Worm (Caenorhabditis elegans): ENCODE measurements around the gene sri-47.
"Not testable (repeated sequence)": the region's sequence is repeated elsewhere in the genome, so short reads cannot be mapped to it uniquely, and the experiment has no call there.

The sri-47 gene

DNA sequence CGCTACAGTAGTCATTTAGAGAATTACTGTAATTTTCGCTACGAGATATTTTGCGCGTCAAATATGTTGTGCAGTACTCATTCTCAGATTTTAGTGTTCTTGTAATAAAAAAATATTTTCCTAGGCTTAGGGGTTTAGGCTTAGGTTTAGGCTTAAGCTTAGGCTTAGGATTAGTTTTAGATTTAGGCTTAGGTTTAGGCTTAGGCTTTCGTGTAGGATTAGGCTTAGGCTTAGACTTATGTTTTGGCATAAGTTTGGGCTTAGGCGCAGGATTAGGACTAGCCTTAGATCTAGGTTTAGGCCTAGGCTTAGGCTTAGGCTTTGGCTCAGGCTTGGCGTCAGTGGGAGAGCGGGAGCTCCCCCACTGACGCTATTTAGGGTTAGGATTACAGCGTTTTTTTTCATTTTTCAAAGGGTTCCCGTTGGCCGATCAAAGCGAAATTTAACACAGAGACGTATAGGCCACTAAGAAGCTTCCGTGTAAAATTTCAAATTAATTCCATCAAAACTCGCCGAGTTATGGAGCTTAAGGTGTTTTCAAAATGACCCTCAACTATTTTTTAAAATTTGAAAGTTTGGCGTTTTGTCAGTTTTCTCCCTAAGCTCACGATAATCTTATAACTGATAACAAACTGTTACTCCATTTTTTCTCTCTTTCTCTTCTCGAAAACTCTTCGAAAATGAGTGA, 17.2 kb upstream of the sri-47 start, which contains the start of gene F22E5.8:
Gene F22E5.8 (plus strand): TSS at position 638 of the 688 bp plus-strand sequence.
- TF ChIP-seq unc-62 (GFP tag; optimal IDR thresholded peaks at IDR 0.05) = not testable (repeated sequence)

DNA sequence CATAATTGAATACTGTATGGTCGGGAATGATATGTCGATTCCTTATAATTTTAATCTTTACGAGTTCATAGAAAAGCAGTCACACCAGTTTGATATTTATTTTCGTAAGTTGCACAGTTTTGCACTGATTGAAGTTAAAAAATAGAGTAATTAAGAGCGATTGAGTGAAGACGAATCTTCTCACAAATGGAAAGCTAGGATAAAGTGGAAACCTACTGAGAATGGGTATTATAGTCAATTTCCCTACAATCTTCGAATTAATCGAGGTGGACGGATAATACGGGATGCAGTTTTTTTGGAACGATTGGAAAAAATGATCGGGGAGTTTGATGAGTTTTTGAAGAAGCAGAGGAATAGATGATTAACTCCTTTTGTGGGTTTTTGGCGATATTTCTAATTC, 15.7 kb upstream of the sri-47 start, which contains the start of gene F22E5.23:
Gene F22E5.23 (plus strand): TSS at position 301 of the 400 bp plus-strand sequence.
- no peak for TF ChIP-seq unc-62 (GFP tag; optimal IDR thresholded peaks at IDR 0.05)

DNA sequence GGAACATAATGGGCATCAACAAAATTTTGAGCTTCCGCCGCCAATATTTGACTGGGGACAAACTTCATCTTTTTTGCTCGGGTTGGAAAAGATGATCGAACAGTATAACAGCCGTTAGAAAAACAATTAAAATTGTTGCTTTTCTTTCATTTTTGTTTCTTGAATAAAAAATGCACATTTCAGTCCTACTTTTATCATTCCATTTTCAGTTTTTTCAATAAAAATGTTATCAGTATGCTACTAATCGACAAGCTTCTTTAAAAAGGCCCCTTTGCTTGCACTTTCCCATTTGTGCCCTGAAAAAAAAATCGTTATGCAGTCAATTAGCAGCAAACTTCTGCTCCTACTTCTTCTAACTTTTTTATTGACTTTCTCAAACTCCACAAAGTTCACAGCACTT, 14.9 kb upstream of the sri-47 start, which contains the start of gene F22E5.7:
Gene F22E5.7 (plus strand): TSS at position 301 of the 400 bp plus-strand sequence.
- TF ChIP-seq unc-62 (GFP tag; optimal IDR thresholded peaks at IDR 0.05) = no peak

DNA sequence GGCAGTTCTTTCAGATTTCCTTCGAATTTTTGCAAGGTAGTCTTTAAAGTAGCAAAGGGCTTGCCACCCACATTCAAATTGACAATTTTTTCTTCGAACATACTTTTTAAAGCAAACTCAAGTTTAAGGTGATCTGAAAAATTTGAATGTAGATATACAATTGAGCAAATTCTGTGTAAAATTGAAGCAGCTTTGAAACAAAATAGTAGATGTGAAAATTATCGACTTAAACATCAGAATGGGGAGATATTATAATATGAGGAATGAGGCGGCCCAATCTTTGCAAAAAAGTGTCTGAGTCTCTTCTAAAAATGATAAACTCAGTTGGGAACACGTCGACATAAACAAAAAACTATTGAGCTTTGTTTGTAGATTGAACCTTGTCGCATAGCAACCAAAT, 12.2 kb upstream of the sri-47 start, which contains the start of gene F22E5.11:
Gene F22E5.11 (minus strand): TSS at position 101 of the 400 bp plus-strand sequence.
- TF ChIP-seq unc-62 (GFP tag; optimal IDR thresholded peaks at IDR 0.05) = no peak

DNA sequence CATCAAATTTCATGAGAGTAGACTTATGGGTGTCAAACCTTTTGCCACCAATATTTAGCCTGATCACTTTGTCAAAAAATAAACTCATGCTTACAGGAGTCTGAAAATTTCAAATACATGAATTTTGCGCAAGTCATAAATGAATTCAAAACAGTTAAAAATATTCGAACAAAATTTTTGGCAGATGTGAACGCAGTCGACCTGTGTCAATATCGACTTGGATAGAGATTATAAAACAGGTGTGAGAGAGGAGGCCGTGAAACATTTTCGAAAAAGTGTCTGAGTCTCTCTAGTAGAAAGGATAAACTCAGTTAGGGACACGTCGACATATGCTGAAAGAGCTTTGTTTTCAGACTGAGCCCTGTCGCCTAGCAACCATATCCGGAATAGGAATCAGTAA, 9.9 kb upstream of the sri-47 start, which contains the start of gene F22E5.12:
Gene F22E5.12 (minus strand): TSS at position 101 of the 400 bp plus-strand sequence.
- TF ChIP-seq unc-62 (GFP tag; optimal IDR thresholded peaks at IDR 0.05) = not testable (repeated sequence)

DNA sequence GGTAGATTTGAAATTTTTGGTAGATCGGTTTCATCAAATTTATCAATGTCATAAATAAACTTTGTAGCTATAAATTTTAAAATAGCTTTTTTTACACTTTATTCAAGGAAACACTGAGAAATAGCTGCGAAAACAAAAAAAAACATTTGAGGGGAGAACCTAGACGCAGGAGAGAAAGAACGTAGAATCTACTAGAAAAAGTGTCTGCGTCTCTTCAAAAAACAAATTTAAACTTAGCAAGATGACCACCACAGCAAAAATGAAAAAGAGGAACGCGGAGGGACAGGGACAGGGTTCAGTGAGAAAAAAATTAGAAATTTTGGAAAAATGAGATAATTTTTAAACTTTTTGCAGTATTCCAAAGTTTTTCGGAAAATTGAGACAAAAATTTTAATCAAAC, 7.7 kb upstream of the sri-47 start:
- no peak for TF ChIP-seq unc-62 (GFP tag; optimal IDR thresholded peaks at IDR 0.05)

DNA sequence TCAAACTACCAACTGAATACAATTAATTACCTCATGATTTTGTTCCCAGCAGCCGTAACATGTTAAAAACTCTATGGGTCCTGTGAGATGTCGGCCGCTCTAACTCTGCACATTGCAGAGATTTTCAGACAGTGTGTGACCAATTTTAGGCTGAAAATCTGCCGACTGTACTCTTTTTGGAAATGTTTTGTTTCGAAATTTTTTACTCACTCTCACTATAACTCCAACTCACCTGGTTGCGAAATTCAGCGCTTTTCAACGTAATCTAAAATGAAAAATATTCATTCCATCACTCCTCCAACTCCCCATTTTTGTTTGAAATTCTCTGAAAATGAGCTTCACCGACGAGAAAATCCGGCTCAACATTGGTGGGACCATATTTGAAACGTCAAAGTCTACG, 7.2 kb upstream of the sri-47 start, which contains the start of the genes F22E5.13 and F22E5.6:
Gene F22E5.13 (minus strand): TSS at position 101 of the 400 bp plus-strand sequence.
Gene F22E5.6 (plus strand): TSS at position 297 of the 400 bp plus-strand sequence.
- TF ChIP-seq unc-62 (GFP tag; optimal IDR thresholded peaks at IDR 0.05) = no peak

DNA sequence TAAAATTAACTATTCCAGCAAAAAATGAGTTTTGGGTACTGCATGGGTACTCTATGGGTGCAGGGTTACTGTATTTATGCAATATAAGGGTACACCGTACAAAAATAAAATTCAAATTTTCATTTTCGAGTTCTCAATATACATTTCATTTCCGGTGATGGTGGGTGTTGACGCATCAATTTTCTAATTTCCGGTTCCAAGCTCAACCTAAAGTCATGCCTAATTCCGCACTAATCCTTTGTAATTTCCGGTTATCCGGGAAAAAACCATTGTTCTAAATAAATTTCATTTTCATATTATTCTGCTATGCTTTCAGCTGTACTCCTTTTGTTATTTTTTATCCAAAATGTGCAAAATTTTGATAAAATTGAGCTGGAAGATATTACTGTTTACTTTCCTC, 2.7 kb downstream of the sri-47 start, which contains the start of gene gcy-21:
Gene gcy-21 (plus strand): TSS at position 301 of the 400 bp plus-strand sequence.
- TF ChIP-seq unc-62 (GFP tag; optimal IDR thresholded peaks at IDR 0.05) = no peak

DNA sequence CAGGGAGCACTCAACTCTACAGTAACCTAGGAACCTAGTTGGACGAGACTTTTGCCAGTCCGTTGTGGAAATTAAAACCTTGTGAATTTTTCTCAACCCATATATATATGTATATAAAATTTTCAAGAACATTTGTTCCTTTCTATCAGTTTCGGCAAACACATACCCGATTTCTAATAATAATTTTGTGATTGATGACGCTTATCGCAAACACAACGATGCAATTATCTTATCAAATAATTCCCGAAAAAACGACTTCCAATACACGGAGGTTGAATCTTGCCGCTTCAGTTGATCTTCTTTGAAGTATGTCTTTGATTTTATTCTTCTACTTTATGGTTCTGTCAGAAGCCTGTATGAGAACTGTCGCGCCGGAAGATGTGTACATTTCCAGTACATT, 8.4 kb downstream of the sri-47 start, which contains the start of gene F22E5.2:
Gene F22E5.2 (plus strand): TSS at position 301 of the 400 bp plus-strand sequence.
- not testable (repeated sequence) for TF ChIP-seq unc-62 (GFP tag; optimal IDR thresholded peaks at IDR 0.05)

DNA sequence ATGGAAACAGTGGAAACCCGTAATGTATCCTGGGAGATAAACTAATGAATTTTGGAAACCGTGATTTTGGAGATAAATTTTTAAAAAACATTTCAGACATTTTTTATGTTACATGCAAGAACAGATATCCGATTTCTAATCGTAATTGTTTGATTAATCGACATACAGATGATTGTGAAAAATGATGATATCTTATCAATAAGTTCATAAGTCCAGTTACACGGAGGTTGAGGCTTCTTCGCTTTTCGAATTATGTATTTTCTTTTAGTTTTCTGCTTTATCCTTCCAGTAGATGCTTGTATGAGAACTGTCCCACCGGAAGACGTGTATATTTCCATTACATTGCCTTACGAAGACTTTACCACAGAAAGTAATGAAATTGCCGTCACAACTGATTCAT, 8.9 kb downstream of the sri-47 start, which contains the start of gene F22E5.22:
Gene F22E5.22 (plus strand): TSS at position 301 of the 400 bp plus-strand sequence.
- no peak for TF ChIP-seq unc-62 (GFP tag; optimal IDR thresholded peaks at IDR 0.05)

DNA sequence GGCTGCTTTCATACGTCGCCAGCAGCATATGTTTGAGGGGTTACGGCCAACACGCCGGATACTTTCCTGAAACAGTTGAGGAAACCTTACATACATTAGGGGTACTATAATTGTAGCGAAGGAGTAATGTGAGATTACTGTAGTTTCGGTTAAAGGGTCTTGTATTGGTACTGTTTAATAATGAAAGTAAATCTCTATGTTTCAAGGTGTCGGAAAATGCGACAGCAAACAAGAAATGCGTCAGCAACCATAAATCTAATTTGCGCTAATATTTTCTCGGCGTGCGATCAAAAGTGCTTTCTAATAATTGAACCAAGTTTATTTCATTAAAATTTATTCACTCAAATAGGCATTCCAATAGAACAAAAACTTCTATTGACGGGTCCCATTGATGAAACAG, 15.6 kb downstream of the sri-47 start, which contains the start of gene sri-57:
Gene sri-57 (minus strand): TSS at position 101 of the 400 bp plus-strand sequence.
- not testable (repeated sequence) for TF ChIP-seq unc-62 (GFP tag; optimal IDR thresholded peaks at IDR 0.05)

DNA sequence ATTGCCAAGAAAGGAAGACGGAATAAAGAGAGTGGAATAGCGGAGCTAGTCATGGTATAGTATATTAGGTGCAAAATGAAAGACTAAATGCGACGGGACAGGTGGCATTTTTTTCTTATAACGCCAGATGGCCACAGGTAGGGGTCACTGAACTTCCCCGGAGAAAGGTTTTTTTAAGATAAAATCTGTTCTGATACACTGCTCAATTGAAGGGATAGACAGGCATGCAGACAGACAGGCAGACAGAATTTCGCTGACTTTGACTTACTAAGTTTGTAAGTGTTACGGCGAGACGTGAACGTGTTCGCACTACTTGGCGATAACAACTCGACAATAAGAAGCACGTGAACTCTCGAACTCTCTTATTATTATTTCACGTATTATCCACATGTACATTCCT, 16.8 kb downstream of the sri-47 start, which contains the start of the genes F22E5.20 and F22E5.1:
Gene F22E5.20 (minus strand): TSS at position 101 of the 400 bp plus-strand sequence.
Gene F22E5.1 (plus strand): TSS at position 242 of the 400 bp plus-strand sequence.
- not testable (repeated sequence) for TF ChIP-seq unc-62 (GFP tag; optimal IDR thresholded peaks at IDR 0.05)

DNA sequence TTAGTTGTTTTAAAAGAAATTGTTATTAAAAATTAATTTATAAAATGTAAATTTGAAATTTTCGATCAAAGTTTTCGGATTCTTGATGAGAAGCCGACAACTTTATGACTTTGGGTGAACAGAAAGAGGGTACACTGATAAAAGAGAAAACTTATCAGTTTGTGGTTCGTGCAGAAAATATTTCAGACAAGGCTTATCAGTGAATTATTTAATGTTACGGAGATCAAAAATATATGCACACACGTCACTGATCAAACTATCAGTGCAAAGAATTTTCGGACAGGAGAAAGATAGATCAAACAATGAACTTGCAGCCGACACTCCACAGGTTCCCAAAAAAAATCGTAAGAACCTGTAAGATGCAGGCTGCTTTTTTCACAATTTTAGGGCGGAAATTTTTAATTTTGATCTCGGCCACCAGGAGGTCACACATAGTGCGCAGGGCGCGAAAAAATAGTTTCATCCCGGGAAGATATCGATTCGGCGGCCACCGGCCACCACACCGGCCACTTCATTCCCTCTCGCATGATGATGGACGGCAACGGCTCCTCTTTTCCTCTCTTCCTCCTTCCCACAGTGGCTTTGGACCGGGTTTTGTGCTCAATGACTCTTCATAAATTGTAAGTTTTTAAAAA, 20.9 kb downstream of the sri-47 start, which contains the start of gene F22E5.17:
Gene F22E5.17 (plus strand): TSS at position 508 of the 635 bp plus-strand sequence.
- TF ChIP-seq unc-62 (GFP tag; optimal IDR thresholded peaks at IDR 0.05) = no peak

DNA sequence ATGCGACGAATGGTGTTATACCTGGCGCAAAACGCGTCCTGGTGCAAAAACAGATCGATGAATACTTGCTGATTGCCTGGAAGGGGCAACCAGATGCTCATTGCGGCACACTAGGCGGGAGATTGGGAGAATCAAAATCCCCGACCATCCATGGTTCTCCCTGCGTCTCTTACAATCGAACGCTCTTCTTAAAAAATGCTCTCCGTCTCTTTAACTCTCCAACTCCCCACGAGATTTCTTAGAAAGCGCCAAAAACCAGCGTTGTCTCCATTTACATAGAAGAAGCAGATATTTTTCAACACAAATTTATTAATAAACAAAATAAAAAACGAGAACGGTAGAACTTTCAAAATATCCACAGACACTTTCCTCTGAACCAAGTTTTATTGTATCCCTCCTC, 24.4 kb downstream of the sri-47 start, which contains the start of gene F34D6.1:
Gene F34D6.1 (minus strand): TSS at position 101 of the 400 bp plus-strand sequence.
- no peak for TF ChIP-seq unc-62 (GFP tag; optimal IDR thresholded peaks at IDR 0.05)

DNA sequence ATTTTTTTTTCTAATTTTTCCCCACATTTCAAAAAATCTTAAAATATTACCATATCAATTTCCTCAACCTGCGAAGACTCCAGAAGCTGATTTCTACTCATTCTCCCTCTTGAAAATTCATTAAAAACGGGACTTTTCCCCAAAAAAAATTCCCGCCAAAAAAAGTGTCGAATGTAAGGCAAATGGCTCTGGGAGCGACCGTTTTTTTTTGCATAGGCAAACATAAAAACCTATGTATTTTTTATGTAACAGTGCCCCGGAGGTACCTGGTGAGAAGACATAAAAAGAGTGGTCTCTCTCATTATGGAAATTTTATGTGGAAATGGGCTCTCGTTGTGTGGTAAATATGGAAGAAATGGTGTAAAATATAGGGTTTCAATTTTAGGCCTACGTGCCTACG, 27.5 kb downstream of the sri-47 start, which contains the start of gene ceh-87:
Gene ceh-87 (minus strand): TSS at position 101 of the 400 bp plus-strand sequence.
- no peak for TF ChIP-seq unc-62 (GFP tag; optimal IDR thresholded peaks at IDR 0.05)

DNA sequence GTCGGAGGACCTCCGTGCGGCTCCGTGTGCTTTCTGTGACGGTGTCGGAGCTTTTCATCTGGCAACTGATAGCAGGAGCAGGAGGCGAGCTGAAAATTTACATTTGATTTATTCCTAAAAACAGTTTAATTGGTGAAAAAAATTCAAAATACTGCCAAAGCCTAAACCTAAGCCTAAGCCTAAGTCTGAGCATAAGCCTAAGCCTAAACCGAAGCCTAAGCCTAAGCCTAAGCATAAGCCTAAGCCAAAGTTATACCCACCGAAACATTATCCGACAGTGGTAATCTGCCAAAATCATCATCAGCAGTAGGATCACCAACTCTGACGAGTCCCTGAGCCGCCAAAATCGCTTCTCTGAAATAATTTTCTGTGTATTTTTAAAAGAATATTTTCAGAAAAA, 28.1 kb downstream of the sri-47 start:
- TF ChIP-seq unc-62 (GFP tag; optimal IDR thresholded peaks at IDR 0.05) = no peak

Measured in whole organism, dauer.